Fruit fly (Drosophila melanogaster): ENCODE measurements around the gene Adss.
A peak's percentile ranks its signal among the peaks of the same experiment; 100 is the strongest.

Adss gene

DNA sequence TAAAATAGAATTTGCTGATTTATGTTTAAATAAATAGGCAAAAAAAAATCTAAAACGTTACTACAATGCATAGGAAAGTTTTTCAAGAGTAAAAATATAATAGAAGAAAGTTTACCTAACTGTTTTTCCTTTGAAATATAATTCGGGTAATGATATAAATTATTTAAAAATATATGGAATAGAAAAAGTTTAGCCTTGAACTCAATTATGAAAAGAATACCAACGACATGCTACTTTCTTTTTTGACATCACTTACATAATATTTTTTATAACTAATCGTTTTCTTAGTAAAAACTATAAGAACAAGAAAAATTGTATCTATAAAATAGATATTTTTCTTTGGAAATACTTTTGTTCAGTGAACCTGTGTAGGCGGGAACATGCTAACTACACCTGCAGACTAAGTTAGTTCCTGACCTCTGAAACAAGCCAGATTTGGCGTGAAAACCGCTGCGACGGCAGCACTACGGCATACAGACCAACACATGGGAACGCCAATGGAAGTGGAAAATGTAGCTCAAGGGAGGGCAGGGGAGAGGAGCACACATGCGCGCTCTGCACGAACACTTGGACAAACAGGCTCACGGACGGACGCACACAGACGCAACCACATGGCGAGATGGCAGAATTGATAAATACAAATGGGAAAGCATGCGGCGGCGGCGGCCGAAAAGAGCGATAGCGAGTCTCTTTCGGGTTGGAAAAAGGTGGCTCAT lies 806 bp downstream of the Adss start (continued):
- TF ChIP-seq CG6175 (GFP tag; IDR thresholded peaks at IDR 0.05) (0 out of 3 replicates have a peak, but pooled peaks have one; percentile 41), sqz (GFP tag; optimal IDR thresholded peaks at IDR 0.05) (no peak), knrl (GFP tag; IDR thresholded peaks at IDR 0.05; ENCODE audit: partially characterized antibody) (no peak), CG32532 (GFP tag; IDR thresholded peaks at IDR 0.05) (peak; percentile 53), chinmo (GFP tag; IDR thresholded peaks at IDR 0.05; ENCODE audit: partially characterized antibody) (peak; percentile 92), CG18619 (GFP tag; optimal IDR thresholded peaks at IDR 0.05) (peak; percentile 19), gsb (GFP tag; IDR thresholded peaks at IDR 0.05) (no peak), unc-4 (GFP tag; IDR thresholded peaks at IDR 0.05; ENCODE audit: partially characterized antibody) (no peak), Trl (optimal IDR thresholded peaks at IDR 0.05) (peak; percentile 41 to 47), Trl (GFP tag; optimal IDR thresholded peaks at IDR 0.05) (no peak), CG10321 (GFP tag; IDR thresholded peaks at IDR 0.05) (peak; percentile 39; the same call in 1 of the 2 replicates), vnd (GFP tag; IDR thresholded peaks at IDR 0.05; ENCODE audit: partially characterized antibody) (no peak), CG13424 (tag; optimal IDR thresholded peaks at IDR 0.05) (peak; percentile 28), lola (GFP tag; optimal IDR thresholded peaks at IDR 0.05) (peak in 1 of 3 experiments; percentile 50), CG4854 (GFP tag; optimal IDR thresholded peaks at IDR 0.05) (no peak), ssp (GFP tag; IDR thresholded peaks at IDR 0.05) (no peak), toy (GFP tag; IDR thresholded peaks at IDR 0.05) (no peak), Lim3 (GFP tag; IDR thresholded peaks at IDR 0.05) (no peak), Ada2b (GFP tag; IDR thresholded peaks at IDR 0.05) (no peak), YL-1 (GFP tag; optimal IDR thresholded peaks at IDR 0.05) (no peak), Ravus (GFP tag; IDR thresholded peaks at IDR 0.05) (no peak), Dfd (GFP tag; optimal IDR thresholded peaks at IDR 0.05) (no peak), CG10274 (GFP tag; optimal IDR thresholded peaks at IDR 0.05) (no peak), Mad (GFP tag; optimal IDR thresholded peaks at IDR 0.05) (no peak), TFAM (GFP tag; optimal IDR thresholded peaks at IDR 0.05) (no peak), pan (optimal IDR thresholded peaks at IDR 0.05) (no peak), pan (GFP tag; optimal IDR thresholded peaks at IDR 0.05 in 1 of 2, IDR thresholded peaks at IDR 0.05 in 1 of 2) (peak in 1 of 2 experiments; percentile 73), otp (GFP tag; IDR thresholded peaks at IDR 0.05) (0 out of 3 replicates have a peak, but pooled peaks have one; percentile 9), az2 (GFP tag; optimal IDR thresholded peaks at IDR 0.05) (peak; percentile 20), CG8765 (GFP tag; IDR thresholded peaks at IDR 0.05) (no peak), CG3281 (GFP tag; optimal IDR thresholded peaks at IDR 0.05) (peak; percentile 7), zen (tag; optimal IDR thresholded peaks at IDR 0.05) (no peak), ranshi (GFP tag; IDR thresholded peaks at IDR 0.05) (peak; percentile 5; the same call in 1 of the 2 replicates), CG34422 (GFP tag; IDR thresholded peaks at IDR 0.05) (peak; percentile 70; the same call in 2 of the 3 replicates), kni (GFP tag; optimal IDR thresholded peaks at IDR 0.05) (peak; percentile 82), CG32767 (GFP tag; IDR thresholded peaks at IDR 0.05) (peak; percentile 46; the same call in 1 of the 2 replicates), Rfx (GFP tag; IDR thresholded peaks at IDR 0.05) (peak; percentile 78), fru (optimal IDR thresholded peaks at IDR 0.05) (no peak), CG10431 (GFP tag; optimal IDR thresholded peaks at IDR 0.05) (no peak), Ptx1 (GFP tag; IDR thresholded peaks at IDR 0.05) (0 out of 2 replicates have a peak, but pooled peaks have one; percentile 13), CG12219 (GFP tag; optimal IDR thresholded peaks at IDR 0.05) (no peak), CG18476 (GFP tag; optimal IDR thresholded peaks at IDR 0.05) (no peak), Adf1 (GFP tag; IDR thresholded peaks at IDR 0.05) (peak; percentile 83), en (GFP tag; optimal IDR thresholded peaks at IDR 0.05) (no peak), CG8944 (GFP tag; optimal IDR thresholded peaks at IDR 0.05) (no peak), CG14965 (GFP tag; optimal IDR thresholded peaks at IDR 0.05; ENCODE audit: borderline replicate concordance) (no peak), Hr39 (optimal IDR thresholded peaks at IDR 0.05) (no peak), dati (GFP tag; IDR thresholded peaks at IDR 0.05) (no peak), CG10209 (GFP tag; optimal IDR thresholded peaks at IDR 0.05) (peak; percentile 44), amos (GFP tag; IDR thresholded peaks at IDR 0.05; ENCODE audit: partially characterized antibody) (peak; percentile 24; the same call in 1 of the 2 replicates), insv (GFP tag; optimal IDR thresholded peaks at IDR 0.05) (no peak)
